Fruit fly (Drosophila melanogaster): Measurements from ENCODE around the gene CG7910.

Gene CG7910

DNA sequence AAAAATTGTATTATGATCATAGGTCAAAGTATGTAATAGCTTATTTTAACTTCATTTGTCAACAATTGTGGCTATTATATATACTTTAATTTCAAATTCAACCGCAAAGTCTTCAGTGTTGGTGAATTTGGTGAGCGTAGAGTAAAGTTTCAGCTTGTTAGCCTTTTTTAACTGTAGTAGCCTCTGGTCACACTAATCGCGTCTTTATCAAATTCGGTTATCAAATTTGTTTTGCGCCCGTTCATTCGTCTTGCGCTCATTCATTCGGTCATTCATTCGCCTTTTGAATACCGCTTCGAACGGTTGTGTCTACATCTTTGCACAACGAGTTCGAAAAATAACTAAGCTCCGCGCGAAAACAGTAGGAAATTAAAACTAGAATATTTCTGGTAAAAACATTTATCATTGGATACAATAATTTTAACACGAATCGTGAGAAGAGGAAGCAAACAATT lies 18.1 kb downstream of the CG7910 start, which contains the start of gene puc (continued):
- TF ChIP-seq dm (GFP tag; optimal IDR thresholded peaks at IDR 0.05) (no peak), crol (GFP tag; IDR thresholded peaks at IDR 0.05) (no peak), BEAF-32 (GFP tag; optimal IDR thresholded peaks at IDR 0.05) (peak; percentile 27), CG32532 (GFP tag; IDR thresholded peaks at IDR 0.05) (no peak), Tbp (GFP tag; optimal IDR thresholded peaks at IDR 0.05) (no peak), gce (GFP tag; IDR thresholded peaks at IDR 0.05) (no peak), fd102C (GFP tag; optimal IDR thresholded peaks at IDR 0.05) (no peak), Hmx (GFP tag; optimal IDR thresholded peaks at IDR 0.05) (no peak), CG13296 (GFP tag; optimal IDR thresholded peaks at IDR 0.05) (peak; percentile 44), gsb-n (tag; optimal IDR thresholded peaks at IDR 0.05) (peak; percentile 30), Hey (tag; optimal IDR thresholded peaks at IDR 0.05) (peak; percentile 31), CG6175 (GFP tag; IDR thresholded peaks at IDR 0.05) (no peak), Hand (GFP tag; optimal IDR thresholded peaks at IDR 0.05) (peak; percentile 28), onecut (GFP tag; IDR thresholded peaks at IDR 0.05) (peak; percentile 15; the same call in 1 of the 2 replicates), CG11456 (GFP tag; IDR thresholded peaks at IDR 0.05) (no peak), CG34224 (GFP tag; IDR thresholded peaks at IDR 0.05; ENCODE audit: partially characterized antibody) (no peak), HLH54F (GFP tag; optimal IDR thresholded peaks at IDR 0.05) (no peak), CG10431 (GFP tag; optimal IDR thresholded peaks at IDR 0.05) (peak; percentile 6), Max (GFP tag; optimal IDR thresholded peaks at IDR 0.05) (no peak), CG12391 (tag; optimal IDR thresholded peaks at IDR 0.05) (peak; percentile 49), nom (GFP tag; optimal IDR thresholded peaks at IDR 0.05) (peak; percentile 68), CG3065 (GFP tag; optimal IDR thresholded peaks at IDR 0.05) (no peak), CG30403 (GFP tag; optimal IDR thresholded peaks at IDR 0.05) (no peak), CG33213 (GFP tag; optimal IDR thresholded peaks at IDR 0.05) (peak; percentile 65), en (GFP tag; optimal IDR thresholded peaks at IDR 0.05) (peak; percentile 26), Dip3 (GFP tag; optimal IDR thresholded peaks at IDR 0.05) (no peak), gro (GFP tag; optimal IDR thresholded peaks at IDR 0.05) (peak; percentile 76), CG6765 (GFP tag; optimal IDR thresholded peaks at IDR 0.05) (peak; percentile 9), CG34376 (GFP tag; optimal IDR thresholded peaks at IDR 0.05) (peak; percentile 77), pb (GFP tag; optimal IDR thresholded peaks at IDR 0.05) (peak; percentile 15), h (optimal IDR thresholded peaks at IDR 0.05) (no peak), E2f1 (GFP tag; IDR thresholded peaks at IDR 0.05) (no peak), CG12769 (tag; optimal IDR thresholded peaks at IDR 0.05) (peak; percentile 49), Jarid2 (GFP tag; optimal IDR thresholded peaks at IDR 0.05) (peak; percentile 92), CG4820 (GFP tag; optimal IDR thresholded peaks at IDR 0.05) (peak; percentile 10), gem (tag; optimal IDR thresholded peaks at IDR 0.05) (no peak), NfI (GFP tag; optimal IDR thresholded peaks at IDR 0.05) (peak; percentile 48), Xbp1 (GFP tag; optimal IDR thresholded peaks at IDR 0.05) (peak; percentile 32), CTCF (GFP tag; optimal IDR thresholded peaks at IDR 0.05) (peak; percentile 74), crc (GFP tag; optimal IDR thresholded peaks at IDR 0.05) (no peak), PHDP (tag; optimal IDR thresholded peaks at IDR 0.05) (peak; percentile 38), CG17612 (GFP tag; IDR thresholded peaks at IDR 0.05) (no peak), seq (GFP tag; IDR thresholded peaks at IDR 0.05) (no peak), CG1529 (GFP tag; optimal IDR thresholded peaks at IDR 0.05) (no peak), CG7556 (GFP tag; optimal IDR thresholded peaks at IDR 0.05) (peak; percentile 2), Sox102F (GFP tag; optimal IDR thresholded peaks at IDR 0.05) (no peak), trem (tag; optimal IDR thresholded peaks at IDR 0.05) (peak; percentile 49), tna (GFP tag; IDR thresholded peaks at IDR 0.05; ENCODE audit: partially characterized antibody) (no peak), Ravus (GFP tag; IDR thresholded peaks at IDR 0.05) (no peak), HLHmδ (GFP tag; optimal IDR thresholded peaks at IDR 0.05) (peak; percentile 68), Bgb (GFP tag; IDR thresholded peaks at IDR 0.05; ENCODE audit: partially characterized antibody) (no peak), sens-2 (GFP tag; IDR thresholded peaks at IDR 0.05) (no peak)
